Worm (Caenorhabditis elegans) whole organism, late embryonic: ENCODE data around the gene F46B3.9.

Experiments used
- K02D7.2 ChIP-seq: sonication (generic microtip); optimal IDR thresholded peaks from 2 replicates; lab custom pipeline; 2017; ENCODE audit warnings: mild to moderate bottlenecking, missing genetic modification characterization, missing compliant biosample characterization
- T23F11.4 ChIP-seq: fragments of 200-800 bp; sonication (Bioruptor generic); optimal IDR thresholded peaks from 2 replicates; lab custom pipeline; 2018; ENCODE audit warnings: mild to moderate bottlenecking, missing genetic modification characterization, missing compliant biosample characterization
- ahr-1 ChIP-seq: sonication (generic microtip); optimal IDR thresholded peaks from 2 replicates; lab custom pipeline; 2016; ENCODE audit warnings: missing genetic modification characterization, missing compliant biosample characterization
- ama-1 ChIP-seq: fragments of 150-350 bp; optimal IDR thresholded peaks from 2 replicates; lab custom pipeline; 2014
- ceh-18 ChIP-seq: sonication (generic microtip); optimal IDR thresholded peaks from 2 replicates; lab custom pipeline; 2016; ENCODE audit warnings: missing genetic modification characterization, missing compliant biosample characterization
- ceh-19 ChIP-seq: fragments of 200-800 bp; sonication (Bioruptor generic); optimal IDR thresholded peaks from 2 replicates; lab custom pipeline; 2018; ENCODE audit warnings: mild to moderate bottlenecking, missing genetic modification characterization, missing compliant biosample characterization
- ceh-24 ChIP-seq: sonication (generic microtip); optimal IDR thresholded peaks from 2 replicates; lab custom pipeline; 2016; ENCODE audit warnings: mild to moderate bottlenecking, missing genetic modification characterization, missing compliant biosample characterization
- ceh-31 ChIP-seq: sonication (generic microtip); optimal IDR thresholded peaks from 2 replicates; lab custom pipeline; 2016; ENCODE audit warnings: missing genetic modification characterization, missing compliant biosample characterization
- ceh-45 ChIP-seq: fragments of 200-800 bp; sonication (Bioruptor generic); IDR thresholded peaks from 2 replicates; pipeline ENCODE4 v1.3.6; 2022; ENCODE audit warnings: missing genetic modification reagents, missing genetic modification characterization, missing compliant biosample characterization
- ceh-6 ChIP-seq: fragments of 200-800 bp; sonication (Bioruptor generic); optimal IDR thresholded peaks from 2 replicates; lab custom pipeline; 2018; ENCODE audit warnings: mild to moderate bottlenecking, missing genetic modification characterization, missing compliant biosample characterization
- ceh-9 ChIP-seq: sonication (generic microtip); optimal IDR thresholded peaks from 2 replicates; lab custom pipeline; 2016; ENCODE audit warnings: mild to moderate bottlenecking, missing genetic modification characterization, inconsistent platforms, missing compliant biosample characterization
- dmd-4 ChIP-seq: sonication (generic microtip); optimal IDR thresholded peaks from 2 replicates; lab custom pipeline; 2016; ENCODE audit warnings: borderline replicate concordance, missing genetic modification characterization, missing compliant biosample characterization
- dve-1 ChIP-seq: sonication (generic microtip); optimal IDR thresholded peaks from 2 replicates; lab custom pipeline; 2017; ENCODE audit warnings: antibody characterized with exemption, mild to moderate bottlenecking, missing genetic modification characterization, missing compliant biosample characterization
- fax-1 ChIP-seq: sonication (generic microtip); optimal IDR thresholded peaks from 2 replicates; lab custom pipeline; 2016; ENCODE audit warnings: missing genotype, missing genetic modification characterization, missing compliant biosample characterization
- fkh-6 ChIP-seq: sonication (generic microtip); optimal IDR thresholded peaks from 2 replicates; lab custom pipeline; 2016; ENCODE audit warnings: missing genetic modification characterization, missing compliant biosample characterization
- gmeb-2 ChIP-seq: sonication (generic microtip); optimal IDR thresholded peaks from 2 replicates; lab custom pipeline; 2016; ENCODE audit warnings: missing genetic modification characterization, inconsistent platforms, missing compliant biosample characterization
- hlh-13 ChIP-seq: fragments of 200-800 bp; sonication (Bioruptor generic); optimal IDR thresholded peaks from 2 replicates; lab custom pipeline; 2018; ENCODE audit warnings: mild to moderate bottlenecking, missing genetic modification characterization, missing compliant biosample characterization
- hlh-30 ChIP-seq: sonication (generic microtip); optimal IDR thresholded peaks from 2 replicates; lab custom pipeline; 2017; ENCODE audit warnings: antibody characterized with exemption, missing genetic modification characterization, missing compliant biosample characterization; ENCODE audit not compliant: insufficient read depth
- hlh-6 ChIP-seq: sonication (generic microtip); optimal IDR thresholded peaks from 2 replicates; lab custom pipeline; 2016; ENCODE audit warnings: missing genotype, missing genetic modification characterization, missing compliant biosample characterization
- lim-6 ChIP-seq: sonication (generic microtip); optimal IDR thresholded peaks from 2 replicates; lab custom pipeline; 2016; ENCODE audit warnings: missing genetic modification characterization, missing compliant biosample characterization
- lin-11 ChIP-seq: fragments of 200-800 bp; sonication (Bioruptor generic); optimal IDR thresholded peaks from 2 replicates; lab custom pipeline; 2018; ENCODE audit warnings: mild to moderate bottlenecking, missing genetic modification characterization, missing compliant biosample characterization
- madf-2 ChIP-seq: sonication (generic microtip); optimal IDR thresholded peaks from 2 replicates; lab custom pipeline; 2017; ENCODE audit warnings: missing genetic modification characterization, missing compliant biosample characterization
- mec-3 ChIP-seq: sonication (generic microtip); optimal IDR thresholded peaks from 2 replicates; lab custom pipeline; 2016; ENCODE audit warnings: borderline replicate concordance, missing genetic modification characterization, missing compliant biosample characterization
- nfya-1 ChIP-seq: sonication (generic microtip); optimal IDR thresholded peaks from 2 replicates; lab custom pipeline; 2017; ENCODE audit warnings: missing genetic modification characterization, mild to moderate bottlenecking, missing compliant biosample characterization, antibody characterized with exemption, moderate library complexity
- npax-4 ChIP-seq: sonication (generic microtip); optimal IDR thresholded peaks from 2 replicates; lab custom pipeline; 2016; ENCODE audit warnings: missing genetic modification characterization, missing compliant biosample characterization
- pag-3 ChIP-seq: sonication (generic microtip); optimal IDR thresholded peaks from 2 replicates; lab custom pipeline; 2016; ENCODE audit warnings: missing compliant biosample characterization, missing genetic modification characterization, borderline replicate concordance
- pax-1 ChIP-seq: fragments of 150-350 bp; optimal IDR thresholded peaks from 2 replicates; lab custom pipeline; 2014; ENCODE audit warnings: missing biosample characterization, missing genetic modification characterization
- pha-2 ChIP-seq: sonication (generic microtip); optimal IDR thresholded peaks from 2 replicates; lab custom pipeline; 2017; ENCODE audit warnings: mild to moderate bottlenecking, missing genetic modification characterization, missing compliant biosample characterization
- pqm-1 ChIP-seq: sonication (generic microtip); optimal IDR thresholded peaks from 2 replicates; lab custom pipeline; 2016; ENCODE audit warnings: missing genetic modification characterization, missing compliant biosample characterization
- pros-1 ChIP-seq: fragments of 150-350 bp; optimal IDR thresholded peaks from 2 replicates; lab custom pipeline; 2014; ENCODE audit warnings: missing biosample characterization, missing genetic modification reagents, missing genetic modification characterization
- ref-2 ChIP-seq: sonication (generic microtip); optimal IDR thresholded peaks from 2 replicates; lab custom pipeline; 2016; ENCODE audit warnings: missing genetic modification characterization, missing compliant biosample characterization
- rnt-1 ChIP-seq: sonication (generic microtip); optimal IDR thresholded peaks from 2 replicates; lab custom pipeline; 2016; ENCODE audit warnings: missing genetic modification characterization, missing compliant biosample characterization
- sox-4 ChIP-seq: sonication (generic microtip); optimal IDR thresholded peaks from 2 replicates; lab custom pipeline; 2017; ENCODE audit warnings: mild to moderate bottlenecking, missing genetic modification characterization, inconsistent platforms, missing compliant biosample characterization
- tbx-2 ChIP-seq: sonication (generic microtip); optimal IDR thresholded peaks from 2 replicates; lab custom pipeline; 2016; ENCODE audit warnings: missing genetic modification characterization, missing compliant biosample characterization
- unc-42 ChIP-seq: sonication (generic microtip); optimal IDR thresholded peaks from 2 replicates; lab custom pipeline; 2016; ENCODE audit warnings: missing genotype, missing genetic modification characterization, missing compliant biosample characterization
- zip-5 ChIP-seq: sonication (generic microtip); optimal IDR thresholded peaks from 2 replicates; lab custom pipeline; 2016; ENCODE audit warnings: missing genetic modification characterization, missing compliant biosample characterization
- ztf-16 ChIP-seq: sonication (generic microtip); optimal IDR thresholded peaks from 2 replicates; lab custom pipeline; 2017; ENCODE audit warnings: missing genetic modification characterization, missing compliant biosample characterization

Gene F46B3.9

ce11 chrV:20626043-20626761 is at the start of gene F46B3.9, which contains the start of gene srz-18:
TSS of gene F46B3.9 (minus strand) at chrV:20626143.
TSS of gene srz-18 (plus strand) at chrV:20626711.
- TF ChIP-seq nfya-1 (tag; lab: Kevin White, UChicago) (no peak), zip-5 (tag; lab: Kevin White, UChicago) (no peak), pag-3 (tag; lab: Kevin White, UChicago) (no peak), mec-3 (tag; lab: Kevin White, UChicago) (no peak), rnt-1 (tag; lab: Kevin White, UChicago) (no peak), lin-11 (tag; lab: Kevin White, UChicago) (no peak), sox-4 (tag; lab: Kevin White, UChicago) (no peak)

- TF ChIP-seq dmd-4 (tag; lab: Kevin White, UChicago): no peak
- TF ChIP-seq ceh-18 (tag; lab: Kevin White, UChicago): no peak
- no peak for TF ChIP-seq pros-1 (tag; lab: Kevin White, UChicago)
- TF ChIP-seq zip-5 (tag; lab: Kevin White, UChicago): no peak
- TF ChIP-seq ceh-45 (GFP tag; lab: Robert Waterston, UW): no peak
- TF ChIP-seq K02D7.2 (tag; lab: Kevin White, UChicago): no peak
- TF ChIP-seq ceh-6 (GFP tag; lab: Kevin White, UChicago): no peak
- TF ChIP-seq fax-1 (tag; lab: Kevin White, UChicago): no peak
- no peak for TF ChIP-seq ceh-19
- no peak for TF ChIP-seq ceh-24 (tag; lab: Kevin White, UChicago)
- no peak for TF ChIP-seq madf-2
- TF ChIP-seq ceh-31 (tag; lab: Kevin White, UChicago): no peak
Observed at ce11 chrV:20670625-20671024, 44.7 kb upstream of the F46B3.9 start.

- TF ChIP-seq zip-5 (tag; lab: Kevin White, UChicago) (no peak), gmeb-2 (no peak), pros-1 (tag; lab: Kevin White, UChicago) (no peak), K02D7.2 (tag; lab: Kevin White, UChicago) (no peak), ceh-31 (tag; lab: Kevin White, UChicago) (no peak), ceh-19 (no peak), ref-2 (tag; lab: Kevin White, UChicago) (no peak), ahr-1 (tag; lab: Kevin White, UChicago) (no peak), tbx-2 (tag; lab: Kevin White, UChicago) (no peak), unc-42 (tag; lab: Kevin White, UChicago) (no peak), hlh-13 (GFP tag; lab: Kevin White, UChicago) (no peak), ceh-9 (no peak), T23F11.4 (no peak)
Observed at ce11 chrV:20666905-20667304, 41.0 kb upstream of the F46B3.9 start, which contains the start of gene mlt-11. TSS of gene mlt-11 (plus strand) at chrV:20667205.

ce11 chrV:20664930-20665329 is 39.0 kb upstream of the F46B3.9 start:
- no peak for TF ChIP-seq lin-11 (tag; lab: Kevin White, UChicago)
- no peak for TF ChIP-seq hlh-30 (tag; lab: Kevin White, UChicago)
- no peak for TF ChIP-seq ceh-18 (tag; lab: Kevin White, UChicago)
- no peak for TF ChIP-seq dve-1 (tag; lab: Kevin White, UChicago)
- no peak for TF ChIP-seq hlh-6 (tag; lab: Kevin White, UChicago)
- TF ChIP-seq ama-1: no peak
- no peak for TF ChIP-seq fkh-6 (tag; lab: Kevin White, UChicago)
- TF ChIP-seq pros-1 (tag; lab: Kevin White, UChicago): no peak

- TF ChIP-seq lim-6 (tag; lab: Kevin White, UChicago): no peak
- no peak for TF ChIP-seq pax-1 (tag; lab: Kevin White, UChicago)
- no peak for TF ChIP-seq madf-2
- no peak for TF ChIP-seq pqm-1
- TF ChIP-seq ztf-16: no peak
- TF ChIP-seq T23F11.4: no peak
- TF ChIP-seq npax-4 (tag; lab: Kevin White, UChicago): no peak
- no peak for TF ChIP-seq pha-2 (tag; lab: Kevin White, UChicago)
Observed at ce11 chrV:20663736-20664135, 37.8 kb upstream of the F46B3.9 start.
